Worm (Caenorhabditis elegans) whole organism, late embryonic: ENCODE measurements around the gene eri-9.

Source experiments
- C08G9.2 ChIP-seq: sonication (generic microtip); optimal IDR thresholded peaks from 2 replicates; lab custom pipeline; 2016; ENCODE audit warnings: mild to moderate bottlenecking, missing genetic modification characterization, moderate library complexity, missing compliant biosample characterization
- K02D7.2 ChIP-seq: sonication (generic microtip); optimal IDR thresholded peaks from 2 replicates; lab custom pipeline; 2017; ENCODE audit warnings: mild to moderate bottlenecking, missing genetic modification characterization, missing compliant biosample characterization
- T23F11.4 ChIP-seq: fragments of 200-800 bp; sonication (Bioruptor generic); optimal IDR thresholded peaks from 2 replicates; lab custom pipeline; 2018; ENCODE audit warnings: mild to moderate bottlenecking, missing genetic modification characterization, missing compliant biosample characterization
- ama-1 ChIP-seq: fragments of 150-350 bp; optimal IDR thresholded peaks from 2 replicates; lab custom pipeline; 2014
- ceh-18 ChIP-seq: sonication (generic microtip); optimal IDR thresholded peaks from 2 replicates; lab custom pipeline; 2016; ENCODE audit warnings: missing genetic modification characterization, missing compliant biosample characterization
- ceh-2 ChIP-seq: sonication (generic microtip); optimal IDR thresholded peaks from 2 replicates; lab custom pipeline; 2016; ENCODE audit warnings: missing genotype, missing genetic modification characterization, missing compliant biosample characterization
- ceh-22 ChIP-seq: sonication (generic microtip); optimal IDR thresholded peaks from 2 replicates; lab custom pipeline; 2017; ENCODE audit warnings: missing biosample characterization, missing genetic modification characterization
- ceh-30 ChIP-seq: fragments of 150-350 bp; optimal IDR thresholded peaks from 2 replicates; lab custom pipeline; 2014; ENCODE audit warnings: missing biosample characterization, missing genetic modification characterization
- ceh-31 ChIP-seq: sonication (generic microtip); optimal IDR thresholded peaks from 2 replicates; lab custom pipeline; 2016; ENCODE audit warnings: missing genetic modification characterization, missing compliant biosample characterization
- ceh-34 ChIP-seq: sonication (generic microtip); optimal IDR thresholded peaks from 2 replicates; lab custom pipeline; 2016; ENCODE audit warnings: mild to moderate bottlenecking, missing genetic modification characterization, missing compliant biosample characterization
- ceh-45 ChIP-seq: fragments of 200-800 bp; sonication (Bioruptor generic); IDR thresholded peaks from 2 replicates; pipeline ENCODE4 v1.3.6; 2022; ENCODE audit warnings: missing genetic modification reagents, missing genetic modification characterization, missing compliant biosample characterization
- ceh-6 ChIP-seq: fragments of 200-800 bp; sonication (Bioruptor generic); optimal IDR thresholded peaks from 2 replicates; lab custom pipeline; 2018; ENCODE audit warnings: mild to moderate bottlenecking, missing genetic modification characterization, missing compliant biosample characterization
- ceh-9 ChIP-seq: sonication (generic microtip); optimal IDR thresholded peaks from 2 replicates; lab custom pipeline; 2016; ENCODE audit warnings: mild to moderate bottlenecking, missing genetic modification characterization, inconsistent platforms, missing compliant biosample characterization
- che-1 ChIP-seq: sonication (generic microtip); optimal IDR thresholded peaks from 2 replicates; lab custom pipeline; 2016; ENCODE audit warnings: mild to moderate bottlenecking, missing genetic modification characterization, missing compliant biosample characterization
- elt-2 ChIP-seq: sonication (generic microtip); optimal IDR thresholded peaks from 2 replicates; lab custom pipeline; 2016; ENCODE audit warnings: missing genetic modification reagents, missing genetic modification characterization, missing compliant biosample characterization
- ets-4 ChIP-seq: sonication (generic microtip); optimal IDR thresholded peaks from 2 replicates; lab custom pipeline; 2016; ENCODE audit warnings: missing genetic modification characterization, missing compliant biosample characterization
- fax-1 ChIP-seq: sonication (generic microtip); optimal IDR thresholded peaks from 2 replicates; lab custom pipeline; 2016; ENCODE audit warnings: missing genotype, missing genetic modification characterization, missing compliant biosample characterization
- fkh-10 ChIP-seq: fragments of 150-350 bp; optimal IDR thresholded peaks from 2 replicates; lab custom pipeline; 2014; ENCODE audit warnings: missing biosample characterization, missing genetic modification reagents, missing genetic modification characterization
- fkh-6 ChIP-seq: sonication (generic microtip); optimal IDR thresholded peaks from 2 replicates; lab custom pipeline; 2016; ENCODE audit warnings: missing genetic modification characterization, missing compliant biosample characterization
- hlh-13 ChIP-seq: fragments of 200-800 bp; sonication (Bioruptor generic); optimal IDR thresholded peaks from 2 replicates; lab custom pipeline; 2018; ENCODE audit warnings: mild to moderate bottlenecking, missing genetic modification characterization, missing compliant biosample characterization
- hlh-6 ChIP-seq: sonication (generic microtip); optimal IDR thresholded peaks from 2 replicates; lab custom pipeline; 2016; ENCODE audit warnings: missing genotype, missing genetic modification characterization, missing compliant biosample characterization
- hlh-8 ChIP-seq: sonication (generic microtip); optimal IDR thresholded peaks from 2 replicates; lab custom pipeline; 2016; ENCODE audit warnings: missing genotype, missing genetic modification characterization, missing compliant biosample characterization
- lim-6 ChIP-seq: sonication (generic microtip); optimal IDR thresholded peaks from 2 replicates; lab custom pipeline; 2016; ENCODE audit warnings: missing genetic modification characterization, missing compliant biosample characterization
- lin-11 ChIP-seq: fragments of 200-800 bp; sonication (Bioruptor generic); optimal IDR thresholded peaks from 2 replicates; lab custom pipeline; 2018; ENCODE audit warnings: mild to moderate bottlenecking, missing genetic modification characterization, missing compliant biosample characterization
- madf-2 ChIP-seq: sonication (generic microtip); optimal IDR thresholded peaks from 2 replicates; lab custom pipeline; 2017; ENCODE audit warnings: missing genetic modification characterization, missing compliant biosample characterization
- nhr-11 ChIP-seq: fragments of 150-350 bp; optimal IDR thresholded peaks from 2 replicates; lab custom pipeline; 2014; ENCODE audit warnings: missing biosample characterization, missing genetic modification characterization
- nhr-232 ChIP-seq: sonication (generic microtip); optimal IDR thresholded peaks from 2 replicates; lab custom pipeline; 2016; ENCODE audit warnings: missing genetic modification characterization, missing compliant biosample characterization
- npax-4 ChIP-seq: sonication (generic microtip); optimal IDR thresholded peaks from 2 replicates; lab custom pipeline; 2016; ENCODE audit warnings: missing genetic modification characterization, missing compliant biosample characterization
- pag-3 ChIP-seq: sonication (generic microtip); optimal IDR thresholded peaks from 2 replicates; lab custom pipeline; 2016; ENCODE audit warnings: missing compliant biosample characterization, missing genetic modification characterization, borderline replicate concordance
- pax-1 ChIP-seq: fragments of 150-350 bp; optimal IDR thresholded peaks from 2 replicates; lab custom pipeline; 2014; ENCODE audit warnings: missing biosample characterization, missing genetic modification characterization
- pha-4 ChIP-seq: fragments of 150-350 bp; optimal IDR thresholded peaks from 2 replicates; lab custom pipeline; 2018; ENCODE audit warnings: missing biosample characterization, missing genetic modification reagents, missing genetic modification characterization
- ref-2 ChIP-seq: sonication (generic microtip); optimal IDR thresholded peaks from 2 replicates; lab custom pipeline; 2016; ENCODE audit warnings: missing genetic modification characterization, missing compliant biosample characterization
- rnt-1 ChIP-seq: sonication (generic microtip); optimal IDR thresholded peaks from 2 replicates; lab custom pipeline; 2016; ENCODE audit warnings: missing genetic modification characterization, missing compliant biosample characterization
- sox-2 ChIP-seq: fragments of 200-800 bp; sonication (Bioruptor generic); IDR thresholded peaks from 2 replicates; pipeline ENCODE4 v1.3.6; 2022; ENCODE audit warnings: missing genetic modification reagents, missing genetic modification characterization, missing compliant biosample characterization
- sox-4 ChIP-seq: sonication (generic microtip); optimal IDR thresholded peaks from 2 replicates; lab custom pipeline; 2017; ENCODE audit warnings: mild to moderate bottlenecking, missing genetic modification characterization, inconsistent platforms, missing compliant biosample characterization
- tbx-2 ChIP-seq: sonication (generic microtip); optimal IDR thresholded peaks from 2 replicates; lab custom pipeline; 2016; ENCODE audit warnings: missing genetic modification characterization, missing compliant biosample characterization
- tbx-7 ChIP-seq: sonication (generic microtip); optimal IDR thresholded peaks from 2 replicates; lab custom pipeline; 2016; ENCODE audit warnings: missing genotype, missing genetic modification characterization, missing compliant biosample characterization
- ttx-3 ChIP-seq: sonication (generic microtip); optimal IDR thresholded peaks from 2 replicates; lab custom pipeline; 2016; ENCODE audit warnings: missing genetic modification reagents, missing genetic modification characterization, missing compliant biosample characterization
- unc-55 ChIP-seq: sonication (generic microtip); optimal IDR thresholded peaks from 2 replicates; lab custom pipeline; 2017; ENCODE audit warnings: missing biosample characterization, missing genetic modification reagents, missing genetic modification characterization
- zip-5 ChIP-seq: sonication (generic microtip); optimal IDR thresholded peaks from 2 replicates; lab custom pipeline; 2016; ENCODE audit warnings: missing genetic modification characterization, missing compliant biosample characterization
- ztf-16 ChIP-seq: sonication (generic microtip); optimal IDR thresholded peaks from 2 replicates; lab custom pipeline; 2017; ENCODE audit warnings: missing genetic modification characterization, missing compliant biosample characterization

The eri-9 gene

DNA sequence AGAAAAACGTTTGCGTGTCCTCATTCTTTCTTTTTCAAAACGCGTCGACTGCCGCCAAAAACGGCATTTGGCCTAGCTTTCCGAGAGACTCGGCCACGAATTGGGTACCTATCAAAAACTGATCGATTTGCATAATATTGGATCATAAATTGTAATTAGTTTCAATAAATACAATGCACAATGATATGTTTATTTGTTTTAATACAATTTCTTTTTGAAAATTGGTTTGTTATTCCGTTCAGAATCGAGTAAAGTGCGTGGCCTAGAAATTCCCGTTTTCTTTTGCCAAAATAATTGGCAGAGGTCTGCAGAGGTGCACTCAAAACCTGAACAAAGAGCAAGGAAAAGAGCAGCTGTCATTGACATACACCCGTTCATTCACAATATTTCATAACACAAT, 26.8 kb upstream of the eri-9 start, which contains the start of gene F26F4.8 (continued):
- peak; percentile 93 for TF ChIP-seq ceh-2 (tag; lab: Kevin White, UChicago)
- no peak for TF ChIP-seq ama-1 (lab: Kevin White, UChicago)
- TF ChIP-seq hlh-6 (tag; lab: Kevin White, UChicago): no peak
- TF ChIP-seq nhr-11 (tag; lab: Kevin White, UChicago): no peak
- no peak for TF ChIP-seq madf-2 (tag; lab: Kevin White, UChicago)
- TF ChIP-seq pha-4 (tag; lab: Kevin White, UChicago): no peak

- TF ChIP-seq madf-2 (tag; lab: Kevin White, UChicago) (no peak), fkh-10 (GFP tag; lab: Kevin White, UChicago) (no peak), ceh-30 (tag; lab: Kevin White, UChicago) (no peak), ttx-3 (no peak), che-1 (tag; lab: Kevin White, UChicago) (no peak), elt-2 (tag; lab: Kevin White, UChicago) (peak; percentile 43)
These were observed 25.9 kb upstream of the eri-9 start for ce11 chrIII:4906365-4906764.

DNA sequence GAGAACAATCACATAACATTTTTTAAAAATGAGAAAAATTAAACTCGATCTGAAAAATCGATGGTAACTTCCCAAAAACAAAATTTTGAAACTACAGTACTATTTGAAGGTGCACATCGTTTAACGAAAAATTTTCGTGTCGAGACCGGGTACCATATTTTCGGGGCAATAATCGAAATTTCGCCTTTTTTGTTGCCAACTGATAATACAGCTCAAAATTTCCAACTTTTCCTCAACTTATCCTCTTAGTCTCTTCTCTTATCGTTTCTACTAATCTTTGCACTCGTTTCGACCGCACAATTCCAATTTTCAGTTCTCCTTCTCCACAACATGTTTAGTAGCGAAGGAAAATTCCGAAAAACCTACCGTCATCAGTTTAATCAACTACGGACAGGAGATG, 25.4 kb upstream of the eri-9 start, which contains the start of gene rom-1:
TSS of gene rom-1 (plus strand) at position 301 of the 400 bp plus-strand sequence.
- TF ChIP-seq zip-5 (tag; lab: Kevin White, UChicago) (no peak), ref-2 (tag; lab: Kevin White, UChicago) (no peak), ztf-16 (no peak), fkh-6 (tag; lab: Kevin White, UChicago) (no peak), npax-4 (tag; lab: Kevin White, UChicago) (no peak), sox-2 (no peak), K02D7.2 (tag; lab: Kevin White, UChicago) (no peak), sox-4 (tag; lab: Kevin White, UChicago) (no peak), hlh-13 (GFP tag; lab: Kevin White, UChicago) (no peak)

DNA sequence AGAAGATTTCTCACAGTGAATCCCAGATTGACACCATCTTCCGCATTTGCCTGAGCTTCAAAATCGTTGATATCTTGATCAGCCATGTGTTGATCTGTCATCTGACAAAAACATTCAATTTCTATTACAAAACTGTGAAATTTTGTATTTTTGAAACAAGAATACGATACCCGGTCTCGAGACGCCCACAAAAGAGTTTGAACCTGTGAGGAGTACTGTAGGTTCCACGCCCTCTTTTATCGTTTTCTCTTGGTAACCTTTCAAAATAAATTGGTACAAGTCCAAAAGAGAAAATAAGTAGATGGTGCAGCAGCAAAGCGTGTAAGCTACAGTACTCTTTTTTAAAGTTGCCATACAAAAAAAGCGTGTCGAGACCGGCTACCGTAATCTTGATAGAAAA, 22.3 kb upstream of the eri-9 start, which contains the start of gene F26F4.12:
TSS of gene F26F4.12 (minus strand) at position 101 of the 400 bp plus-strand sequence.
- no peak for TF ChIP-seq tbx-2 (tag; lab: Kevin White, UChicago)
- TF ChIP-seq nhr-232 (tag; lab: Kevin White, UChicago): no peak

- TF ChIP-seq che-1 (tag; lab: Kevin White, UChicago) (no peak), madf-2 (tag; lab: Kevin White, UChicago) (no peak), K02D7.2 (tag; lab: Kevin White, UChicago) (no peak), ceh-34 (no peak), T23F11.4 (GFP tag; lab: Kevin White, UChicago) (no peak), ets-4 (tag; lab: Kevin White, UChicago) (no peak), ceh-9 (tag; lab: Kevin White, UChicago) (no peak), ceh-45 (GFP tag; lab: Robert Waterston, UW) (no peak), pag-3 (tag; lab: Kevin White, UChicago) (no peak), zip-5 (tag; lab: Kevin White, UChicago) (no peak), sox-2 (no peak), pax-1 (tag; lab: Kevin White, UChicago) (no peak), ztf-16 (no peak)
These were observed 21.3 kb upstream of the eri-9 start, which contains the start of gene F26F4.2 for ce11 chrIII:4910956-4911355. F26F4.2 (plus strand) TSS chrIII:4911256.

- peak; percentile 71 for TF ChIP-seq tbx-7 (tag; lab: Kevin White, UChicago)
- TF ChIP-seq ceh-2 (tag; lab: Kevin White, UChicago): peak; percentile 71
- TF ChIP-seq lin-11 (tag; lab: Kevin White, UChicago): no peak
- TF ChIP-seq che-1 (tag; lab: Kevin White, UChicago): no peak
- TF ChIP-seq pha-4 (tag; lab: Kevin White, UChicago): no peak
- peak; percentile 30 for TF ChIP-seq unc-55
- peak; percentile 39 for TF ChIP-seq lim-6 (tag; lab: Kevin White, UChicago)
- no peak for TF ChIP-seq pag-3 (tag; lab: Kevin White, UChicago)
- TF ChIP-seq fax-1: peak; percentile 2
- no peak for TF ChIP-seq ceh-6 (GFP tag; lab: Kevin White, UChicago)
- no peak for TF ChIP-seq nhr-11 (tag; lab: Kevin White, UChicago)
- peak; percentile 7 for TF ChIP-seq rnt-1 (tag; lab: Kevin White, UChicago)
- TF ChIP-seq hlh-8 (tag; lab: Kevin White, UChicago): peak; percentile 72
- peak; percentile 38 for TF ChIP-seq ceh-18 (tag; lab: Kevin White, UChicago)
- TF ChIP-seq ref-2 (tag; lab: Kevin White, UChicago): peak; percentile 25
- TF ChIP-seq ceh-22 (tag; lab: Kevin White, UChicago): no peak
- peak; percentile 13 for TF ChIP-seq ztf-16
- TF ChIP-seq ceh-31 (tag; lab: Kevin White, UChicago): peak; percentile 85
- no peak for TF ChIP-seq hlh-6 (tag; lab: Kevin White, UChicago)
- TF ChIP-seq C08G9.2 (tag; lab: Kevin White, UChicago): peak; percentile 85
- TF ChIP-seq fkh-6 (tag; lab: Kevin White, UChicago): no peak
- peak; percentile 75 for TF ChIP-seq ets-4 (tag; lab: Kevin White, UChicago)
- peak; percentile 52 for TF ChIP-seq zip-5 (tag; lab: Kevin White, UChicago)
These were observed 19.9 kb upstream of the eri-9 start, which contains the start of the genes F26F4.9 and cee-1 for ce11 chrIII:4912317-4912716. F26F4.9 (minus strand) TSS chrIII:4912521. cee-1 (plus strand) TSS chrIII:4912699.
